Worm (Caenorhabditis elegans) whole organism, early embryonic: ENCODE results near the gene perm-5.

Experiments
- B0310.2 ChIP-seq: sonication (generic microtip); optimal IDR thresholded peaks from 2 replicates; lab custom pipeline; 2016; ENCODE audit warnings: mild to moderate bottlenecking, missing genetic modification characterization, missing compliant biosample characterization
- F13C5.2 ChIP-seq: sonication (generic microtip); optimal IDR thresholded peaks from 2 replicates; lab custom pipeline; 2017; ENCODE audit warnings: mild to moderate bottlenecking, missing genetic modification characterization, inconsistent platforms, missing compliant biosample characterization
- aly-1 ChIP-seq: sonication (generic microtip); optimal IDR thresholded peaks from 2 replicates; lab custom pipeline; 2016; ENCODE audit warnings: missing genetic modification characterization, missing compliant biosample characterization
- ama-1 ChIP-seq: fragments of 150-350 bp; optimal IDR thresholded peaks from 2 replicates; lab custom pipeline; 2014
- ceh-13 ChIP-seq: fragments of 200-800 bp; sonication (Bioruptor generic); optimal IDR thresholded peaks from 2 replicates; lab custom pipeline; 2018; ENCODE audit warnings: mild to moderate bottlenecking, missing genetic modification characterization, missing compliant biosample characterization
- ceh-36 ChIP-seq: sonication (generic microtip); optimal IDR thresholded peaks from 2 replicates; lab custom pipeline; 2016; ENCODE audit warnings: missing genetic modification characterization, inconsistent platforms, missing compliant biosample characterization
- ets-7 ChIP-seq: sonication (generic microtip); optimal IDR thresholded peaks from 2 replicates; lab custom pipeline; 2016; ENCODE audit warnings: missing genotype, missing genetic modification characterization, missing compliant biosample characterization
- flt-1 ChIP-seq: fragments of 200-800 bp; sonication (Bioruptor generic); IDR thresholded peaks from 2 replicates; pipeline ENCODE4 v1.3.6; 2022; ENCODE audit warnings: missing genetic modification characterization, missing compliant biosample characterization
- hmbx-1 ChIP-seq: sonication (generic microtip); optimal IDR thresholded peaks from 2 replicates; lab custom pipeline; 2016; ENCODE audit warnings: mild to moderate bottlenecking, missing genetic modification characterization, missing compliant biosample characterization
- hmg-4 ChIP-seq: fragments of 200-800 bp; sonication (Bioruptor generic); optimal IDR thresholded peaks from 2 replicates; lab custom pipeline; 2018; ENCODE audit warnings: mild to moderate bottlenecking, missing genetic modification characterization, missing compliant biosample characterization
- hnd-1 ChIP-seq: sonication (generic microtip); optimal IDR thresholded peaks from 2 replicates; lab custom pipeline; 2016; ENCODE audit warnings: missing genetic modification characterization, missing compliant biosample characterization
- pes-1 ChIP-seq: fragments of 200-800 bp; sonication (Bioruptor generic); IDR thresholded peaks from 2 replicates; pipeline ENCODE4 v1.3.6; 2022; ENCODE audit warnings: missing genetic modification reagents, missing genetic modification characterization, missing compliant biosample characterization
- scrt-1 ChIP-seq: fragments of 200-800 bp; sonication (Bioruptor generic); IDR thresholded peaks from 2 replicates; pipeline ENCODE4 v1.3.6; 2022; ENCODE audit warnings: missing genetic modification characterization, missing compliant biosample characterization
- sea-1 ChIP-seq: fragments of 200-800 bp; sonication (Bioruptor generic); conservative IDR thresholded peaks from 2 replicates; pipeline ENCODE4 v1.3.6; 2022; ENCODE audit warnings: missing genetic modification characterization, missing compliant biosample characterization
- tbx-11 ChIP-seq: fragments of 200-800 bp; sonication (Bioruptor generic); IDR thresholded peaks from 2 replicates; pipeline ENCODE4 v1.3.6; 2022; ENCODE audit warnings: missing genetic modification characterization, missing compliant biosample characterization
- tbx-37 ChIP-seq: fragments of 200-800 bp; sonication (Bioruptor generic); conservative IDR thresholded peaks from 2 replicates; pipeline ENCODE4 v1.3.6; 2022; ENCODE audit warnings: missing genetic modification reagents, missing genetic modification characterization, missing compliant biosample characterization
- tra-4 ChIP-seq: sonication (generic microtip); optimal IDR thresholded peaks from 2 replicates; lab custom pipeline; 2017; ENCODE audit warnings: missing genetic modification characterization, missing compliant biosample characterization

Gene perm-5

DNA sequence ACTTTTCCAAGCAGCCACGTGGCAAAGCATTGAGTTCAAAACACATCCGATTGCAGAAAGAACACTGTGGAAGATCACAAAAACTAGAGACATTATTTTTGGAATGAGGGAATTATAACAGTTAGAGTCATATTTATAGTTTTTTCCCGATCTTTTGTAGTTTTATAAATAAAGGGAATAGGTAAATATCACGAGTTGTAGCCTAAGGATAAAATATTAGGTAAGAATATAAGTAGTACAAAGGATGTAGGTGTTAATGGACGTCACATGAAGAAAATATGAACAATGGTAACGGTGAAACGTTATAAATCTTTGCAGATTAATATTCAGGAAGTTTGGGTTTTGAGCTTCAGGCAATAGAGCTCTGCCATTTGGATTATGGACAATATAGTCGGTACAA is 28.8 kb downstream of the perm-5 start, which contains the start of gene srd-5:
TSS of gene srd-5 (minus strand) at position 101 of the 400 bp plus-strand sequence.
- no peak for TF ChIP-seq hmg-4 (GFP tag; lab: Kevin White, UChicago)
- TF ChIP-seq tra-4 (tag; lab: Kevin White, UChicago): no peak
- TF ChIP-seq scrt-1 (GFP tag; lab: Robert Waterston, UW): no peak
- no peak for TF ChIP-seq ceh-13 (GFP tag; lab: Kevin White, UChicago)
- TF ChIP-seq ceh-36 (tag; lab: Kevin White, UChicago): no peak
- no peak for TF ChIP-seq F13C5.2 (tag; lab: Kevin White, UChicago)
- TF ChIP-seq hnd-1 (tag; lab: Kevin White, UChicago): no peak
- TF ChIP-seq ets-7 (tag; lab: Kevin White, UChicago): no peak
- no peak for TF ChIP-seq B0310.2 (tag; lab: Kevin White, UChicago)
- no peak for TF ChIP-seq ama-1 (lab: Kevin White, UChicago)
- TF ChIP-seq hmbx-1 (tag; lab: Kevin White, UChicago): no peak
- TF ChIP-seq sea-1 (GFP tag; lab: Robert Waterston, UW): no peak
- TF ChIP-seq tbx-11 (GFP tag; lab: Robert Waterston, UW): no peak
- TF ChIP-seq tbx-37 (GFP tag; lab: Robert Waterston, UW): no peak
- TF ChIP-seq aly-1: no peak
- TF ChIP-seq flt-1 (GFP tag; lab: Robert Waterston, UW): no peak
- TF ChIP-seq pes-1 (GFP tag; lab: Robert Waterston, UW): no peak

DNA sequence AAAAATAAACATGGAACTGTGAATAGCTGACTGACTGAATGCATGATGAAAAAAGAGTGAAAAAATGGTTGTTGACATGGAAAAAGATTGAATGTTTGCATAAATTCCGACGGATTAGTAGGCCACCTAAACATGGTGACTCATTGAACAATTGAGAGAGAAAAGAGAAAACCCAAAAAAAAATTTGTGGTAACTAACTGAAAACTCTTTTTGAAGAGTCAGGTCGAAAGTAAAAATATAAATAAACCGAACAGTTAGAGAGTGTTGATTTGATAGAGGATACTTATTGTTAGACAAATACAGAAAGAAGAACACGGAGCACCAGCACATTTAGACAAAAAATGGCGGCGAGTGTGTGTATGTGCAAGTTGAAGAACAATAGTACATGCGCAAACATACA is 31.9 kb downstream of the perm-5 start:
- TF ChIP-seq tbx-37 (GFP tag; lab: Robert Waterston, UW) (no peak), tbx-11 (GFP tag; lab: Robert Waterston, UW) (no peak), hnd-1 (tag; lab: Kevin White, UChicago) (no peak), F13C5.2 (tag; lab: Kevin White, UChicago) (no peak), ceh-13 (GFP tag; lab: Kevin White, UChicago) (no peak), scrt-1 (GFP tag; lab: Robert Waterston, UW) (no peak), hmg-4 (GFP tag; lab: Kevin White, UChicago) (no peak), aly-1 (no peak), flt-1 (GFP tag; lab: Robert Waterston, UW) (no peak), tra-4 (tag; lab: Kevin White, UChicago) (no peak), ama-1 (lab: Kevin White, UChicago) (no peak), pes-1 (GFP tag; lab: Robert Waterston, UW) (no peak), ets-7 (tag; lab: Kevin White, UChicago) (no peak), B0310.2 (tag; lab: Kevin White, UChicago) (no peak)

DNA sequence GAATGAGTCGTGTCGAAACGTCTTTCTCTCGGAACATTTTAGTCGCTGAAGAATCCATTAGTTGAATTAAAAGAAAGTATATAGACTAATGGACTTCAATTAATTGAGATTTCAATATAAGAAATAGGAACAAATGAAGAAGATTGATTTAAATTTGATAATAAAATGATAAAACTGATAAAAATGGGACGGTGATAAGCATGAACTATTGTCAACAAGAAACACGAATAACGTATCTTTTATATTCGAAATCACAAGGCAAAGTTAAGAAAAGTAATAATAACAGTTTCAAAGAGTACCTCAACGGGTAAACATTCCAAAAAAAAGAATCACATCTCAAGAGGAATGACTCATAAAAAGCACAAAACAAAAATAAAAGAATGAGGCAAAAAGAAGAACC is 33.8 kb downstream of the perm-5 start, which contains the start of gene T19E7.6:
TSS of gene T19E7.6 (minus strand) at position 45 of the 400 bp plus-strand sequence.
- TF ChIP-seq B0310.2 (tag; lab: Kevin White, UChicago) (no peak), ceh-36 (tag; lab: Kevin White, UChicago) (no peak), ceh-13 (GFP tag; lab: Kevin White, UChicago) (no peak), sea-1 (GFP tag; lab: Robert Waterston, UW) (no peak), hnd-1 (tag; lab: Kevin White, UChicago) (no peak), tbx-11 (GFP tag; lab: Robert Waterston, UW) (no peak), pes-1 (GFP tag; lab: Robert Waterston, UW) (no peak), hmbx-1 (tag; lab: Kevin White, UChicago) (no peak), aly-1 (no peak), tbx-37 (GFP tag; lab: Robert Waterston, UW) (no peak), ama-1 (lab: Kevin White, UChicago) (no peak), F13C5.2 (tag; lab: Kevin White, UChicago) (no peak), tra-4 (tag; lab: Kevin White, UChicago) (no peak), flt-1 (GFP tag; lab: Robert Waterston, UW) (no peak), hmg-4 (GFP tag; lab: Kevin White, UChicago) (no peak), ets-7 (tag; lab: Kevin White, UChicago) (no peak), scrt-1 (GFP tag; lab: Robert Waterston, UW) (no peak)

DNA sequence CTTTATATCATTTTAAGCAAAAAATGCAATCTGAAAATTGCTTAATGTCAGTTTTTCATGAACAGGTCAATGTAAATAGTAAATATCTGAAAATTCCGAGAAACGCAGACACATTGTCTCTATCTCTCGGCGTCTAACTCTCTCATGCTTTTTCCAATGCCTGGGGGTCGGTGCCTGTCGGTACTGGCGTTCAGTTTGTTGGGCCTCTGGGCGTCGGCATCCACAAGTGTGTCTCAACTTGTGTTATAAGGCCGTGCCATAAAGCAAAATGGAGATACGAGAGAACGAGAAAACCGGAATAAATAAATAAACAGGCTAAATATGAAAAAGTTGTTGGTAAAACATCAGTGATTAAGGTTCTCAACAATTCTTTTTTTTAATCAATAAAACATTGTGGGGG is 36.1 kb downstream of the perm-5 start:
- TF ChIP-seq tra-4 (tag; lab: Kevin White, UChicago): no peak
- no peak for TF ChIP-seq hmbx-1 (tag; lab: Kevin White, UChicago)

DNA sequence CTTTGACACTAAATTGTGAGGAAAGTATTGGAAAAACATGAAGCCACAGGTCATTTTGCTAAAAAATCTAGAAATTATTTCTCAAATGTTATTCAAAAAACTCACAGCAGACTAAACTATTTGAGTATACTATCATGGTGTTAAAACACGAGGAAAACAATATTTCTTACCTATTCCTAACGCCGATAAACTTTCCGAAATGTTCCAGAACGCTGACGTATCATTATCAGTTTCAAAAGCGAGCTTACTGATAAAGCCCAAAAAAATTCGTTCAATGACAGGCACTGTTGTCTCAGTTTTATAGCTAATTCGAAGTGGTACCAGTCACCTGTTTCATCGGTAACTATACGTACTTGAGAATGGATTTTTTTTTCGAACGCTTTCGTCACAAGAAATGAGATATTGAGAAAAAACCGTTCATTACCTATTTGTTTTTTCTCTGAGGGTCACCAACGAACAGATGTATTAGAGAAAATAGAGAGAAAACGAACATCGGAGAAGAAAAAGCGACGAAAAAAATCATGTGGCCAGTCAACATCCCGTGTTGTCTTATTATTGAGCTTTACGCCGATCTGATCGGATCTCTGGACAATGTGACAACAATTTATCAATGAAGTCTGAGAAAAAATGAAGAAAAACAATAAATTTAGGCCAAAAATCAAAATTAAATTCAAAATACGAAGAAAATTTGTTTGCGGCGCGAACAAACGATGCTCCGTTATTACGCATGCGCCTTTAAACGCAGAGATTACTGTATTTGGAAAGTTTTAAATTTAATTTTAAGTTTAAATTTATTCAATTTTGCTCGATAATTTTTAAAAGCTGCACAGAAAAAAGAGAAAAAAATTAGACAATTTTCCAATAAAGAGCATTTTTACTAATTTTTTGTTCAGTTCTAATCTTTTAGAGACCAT is 36.9 kb downstream of the perm-5 start:
- TF ChIP-seq ceh-13 (GFP tag; lab: Kevin White, UChicago) (no peak), hnd-1 (tag; lab: Kevin White, UChicago) (no peak), flt-1 (GFP tag; lab: Robert Waterston, UW) (no peak), pes-1 (GFP tag; lab: Robert Waterston, UW) (no peak), B0310.2 (tag; lab: Kevin White, UChicago) (no peak), scrt-1 (GFP tag; lab: Robert Waterston, UW) (no peak), tra-4 (tag; lab: Kevin White, UChicago) (no peak), ceh-36 (tag; lab: Kevin White, UChicago) (no peak), tbx-37 (GFP tag; lab: Robert Waterston, UW) (no peak), ama-1 (lab: Kevin White, UChicago) (no peak), hmg-4 (GFP tag; lab: Kevin White, UChicago) (no peak), tbx-11 (GFP tag; lab: Robert Waterston, UW) (no peak), F13C5.2 (tag; lab: Kevin White, UChicago) (no peak), aly-1 (no peak), ets-7 (tag; lab: Kevin White, UChicago) (no peak), hmbx-1 (tag; lab: Kevin White, UChicago) (no peak), sea-1 (GFP tag; lab: Robert Waterston, UW) (no peak)
